Worm (Caenorhabditis elegans): ENCODE measurements around the gene C13C4.8.
"Not testable (repeated sequence)": the region's sequence is repeated elsewhere in the genome, so short reads cannot be mapped to it uniquely, and the experiment has no call there.

ce11 chrV:12130688-12131087 lies 12.9 kb downstream of the C13C4.8 start, which contains the start of gene C27A7.6:
- TF ChIP-seq cog-1 (tag; optimal IDR thresholded peaks at IDR 0.05); med-1 (GFP tag; optimal IDR thresholded peaks at IDR 0.05; ENCODE audit: insufficient read depth); ref-1 (GFP tag; conservative IDR thresholded peaks at IDR 0.05); T22C8.4 (GFP tag; IDR thresholded peaks at IDR 0.05); klf-2 (GFP tag; conservative IDR thresholded peaks at IDR 0.05); ztf-23 (GFP tag; IDR thresholded peaks at IDR 0.05); tab-1 (GFP tag; IDR thresholded peaks at IDR 0.05): not testable (repeated sequence)
